Worm (Caenorhabditis elegans) whole organism, L1 larva: ENCODE data around the gene ric-3.

ENCODE experiments used
- aha-1 ChIP-seq: fragments of 150-350 bp; optimal IDR thresholded peaks from 2 replicates; lab custom pipeline; 2014; ENCODE audit warnings: missing biosample characterization, missing genetic modification characterization
- fkh-10 ChIP-seq: sonication (generic microtip); optimal IDR thresholded peaks from 2 replicates; lab custom pipeline; 2017; ENCODE audit warnings: missing biosample characterization, missing genetic modification reagents, missing genetic modification characterization
- hlh-4 ChIP-seq: sonication (generic microtip); optimal IDR thresholded peaks from 2 replicates; lab custom pipeline; 2016; ENCODE audit warnings: mild to moderate bottlenecking, missing genetic modification characterization, missing compliant biosample characterization
- nhr-28 ChIP-seq: fragments of 150-350 bp; optimal IDR thresholded peaks from 2 replicates; lab custom pipeline; 2014; ENCODE audit warnings: missing biosample characterization, missing genetic modification characterization
- nhr-76 ChIP-seq: sonication (generic microtip); optimal IDR thresholded peaks from 2 replicates; lab custom pipeline; 2017; ENCODE audit warnings: missing biosample characterization, missing genetic modification characterization
- pqm-1 ChIP-seq: sonication (generic microtip); optimal IDR thresholded peaks from 3 replicates; lab custom pipeline; 2017; ENCODE audit warnings: missing biosample characterization, missing genetic modification characterization
- snpc-4 ChIP-seq: fragments of 150-350 bp; optimal IDR thresholded peaks from 2 replicates; lab custom pipeline; 2014; ENCODE audit warnings: missing biosample characterization, missing genetic modification characterization
- tbx-2 ChIP-seq: sonication (generic microtip); optimal IDR thresholded peaks from 2 replicates; lab custom pipeline; 2016; ENCODE audit warnings: missing genetic modification characterization, missing compliant biosample characterization
- tlp-1 ChIP-seq: fragments of 150-350 bp; optimal IDR thresholded peaks from 2 replicates; lab custom pipeline; 2014; ENCODE audit warnings: missing biosample characterization, missing genetic modification characterization
- ztf-11 ChIP-seq, 2 experiments: sonication (generic microtip); optimal IDR thresholded peaks; 2 replicates each; lab custom pipeline; 2016 to 2017; ENCODE audit warnings: missing genetic modification characterization in 2 of 2, missing biosample characterization in 1 of 2, missing compliant biosample characterization in 1 of 2

DNA sequence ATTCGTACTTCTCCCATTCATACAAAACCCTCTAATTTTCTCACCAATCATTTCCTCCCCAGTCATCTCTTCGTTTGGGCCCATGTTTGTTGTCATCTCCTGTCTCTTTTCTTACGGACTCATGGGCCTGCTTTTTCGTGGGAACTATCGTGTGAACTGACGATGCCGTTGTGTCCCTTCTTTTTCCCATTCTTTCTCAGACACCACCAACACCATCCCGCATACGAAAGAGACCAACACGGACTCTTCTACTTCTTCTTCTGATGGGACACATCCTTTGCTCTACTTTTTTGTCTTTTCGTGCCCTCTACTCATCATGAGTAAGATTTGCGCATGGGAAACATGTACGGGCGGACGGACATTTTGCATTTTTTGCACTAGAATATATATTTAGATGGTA is 32.3 kb downstream of the ric-3 start:
- TF ChIP-seq fkh-10 (GFP tag; lab: Kevin White, UChicago): no peak
- TF ChIP-seq aha-1: no peak
- no peak for TF ChIP-seq hlh-4
- no peak for TF ChIP-seq nhr-76 (tag; lab: Kevin White, UChicago)
- TF ChIP-seq tlp-1 (tag; lab: Kevin White, UChicago): no peak
- no peak for TF ChIP-seq ztf-11 (tag; optimal IDR thresholded peaks at IDR 0.05; lab: Kevin White, UChicago)
- TF ChIP-seq nhr-28: no peak
- TF ChIP-seq snpc-4: no peak
- no peak for TF ChIP-seq pqm-1 (tag; lab: Kevin White, UChicago)
- no peak for TF ChIP-seq tbx-2 (tag; lab: Kevin White, UChicago)
